Fruit fly (Drosophila melanogaster) whole organism: Measurements from ENCODE around the gene Ten-a.

ENCODE experiments used
- CG8478 ChIP-seq: fragments of >200 bp; optimal IDR thresholded peaks from 2 replicates; lab custom pipeline; 2018; ENCODE audit warnings: inconsistent platforms
- Dll ChIP-seq: fragments of >200 bp; optimal IDR thresholded peaks from 2 replicates; lab custom pipeline; 2017
- EcR ChIP-seq, 2 experiments: fragments of >200 bp; optimal IDR thresholded peaks; 2 replicates each; lab custom pipeline; 2017; ENCODE audit warnings: missing biosample characterization in 2 of 2, missing genetic modification characterization in 2 of 2, missing genetic modification reagents in 2 of 2
- pan ChIP-seq: fragments of >200 bp; optimal IDR thresholded peaks from 2 replicates; lab custom pipeline; 2017
- psq ChIP-seq: fragments of >200 bp; optimal IDR thresholded peaks from 2 replicates; lab custom pipeline; 2017
- usp ChIP-seq: fragments of >200 bp; optimal IDR thresholded peaks from 2 replicates; lab custom pipeline; 2017; ENCODE audit warnings: missing biosample characterization, missing genetic modification characterization, mixed read lengths

- no peak for TF ChIP-seq Dll (lab: Kevin White, UChicago)
- no peak for TF ChIP-seq pan (lab: Kevin White, UChicago)
- TF ChIP-seq psq (lab: Kevin White, UChicago), result no peak
- TF ChIP-seq usp, result no peak
- TF ChIP-seq EcR (GFP tag; optimal IDR thresholded peaks at IDR 0.05; lab: Kevin White, UChicago), result no peak
- no peak for TF ChIP-seq CG8478
Observed at dm6 chrX:12056535-12056934, 13.0 kb downstream of the Ten-a start, which contains the start of gene Uch-L5R.
